Worm (Caenorhabditis elegans) whole organism, midembryonic: Measurements from ENCODE around the gene C25H3.16.
"Not testable (repeated sequence)": the region's sequence is repeated elsewhere in the genome, so short reads cannot be mapped to it uniquely, and the experiment has no call there.

Source experiments
- T22C8.4 ChIP-seq: fragments of 200-800 bp; sonication (Bioruptor generic); IDR thresholded peaks from 2 replicates; pipeline ENCODE4 v1.3.6; 2022; ENCODE audit warnings: missing genetic modification characterization, missing compliant biosample characterization
- cog-1 ChIP-seq: sonication (generic microtip); optimal IDR thresholded peaks from 2 replicates; lab custom pipeline; 2016; ENCODE audit warnings: missing genetic modification characterization, missing compliant biosample characterization
- flt-1 ChIP-seq: fragments of 200-800 bp; sonication (Bioruptor generic); IDR thresholded peaks from 2 replicates; pipeline ENCODE4 v1.3.6; 2022; ENCODE audit warnings: missing genetic modification characterization, missing compliant biosample characterization
- klf-2 ChIP-seq: fragments of 200-800 bp; sonication (Bioruptor generic); conservative IDR thresholded peaks from 2 replicates; pipeline ENCODE4 v1.3.6; 2022; ENCODE audit warnings: missing genetic modification reagents, missing genetic modification characterization, missing compliant biosample characterization
- med-1 ChIP-seq: sonication (generic microtip); optimal IDR thresholded peaks from 2 replicates; lab custom pipeline; 2017; ENCODE audit warnings: missing genetic modification characterization, mild to moderate bottlenecking, missing compliant biosample characterization, antibody characterized with exemption, missing genetic modification reagents; ENCODE audit not compliant: insufficient read depth
- ref-1 ChIP-seq: fragments of 200-800 bp; sonication (Bioruptor generic); conservative IDR thresholded peaks from 2 replicates; pipeline ENCODE4 v1.3.6; 2022; ENCODE audit warnings: missing genetic modification reagents, missing genetic modification characterization, missing compliant biosample characterization
- tab-1 ChIP-seq: fragments of 200-800 bp; sonication (Bioruptor generic); IDR thresholded peaks from 2 replicates; pipeline ENCODE4 v1.3.6; 2022; ENCODE audit warnings: missing genetic modification characterization, missing compliant biosample characterization
- ztf-23 ChIP-seq: fragments of 200-800 bp; sonication (Bioruptor generic); IDR thresholded peaks from 2 replicates; pipeline ENCODE4 v1.3.6; 2022; ENCODE audit warnings: missing genetic modification reagents, missing genetic modification characterization, missing compliant biosample characterization
- ztf-29 ChIP-seq: fragments of 200-800 bp; sonication (Bioruptor generic); IDR thresholded peaks from 2 replicates; pipeline ENCODE4 v1.3.6; 2022; ENCODE audit warnings: missing genetic modification reagents, missing genetic modification characterization, missing compliant biosample characterization

C25H3.16 gene

DNA sequence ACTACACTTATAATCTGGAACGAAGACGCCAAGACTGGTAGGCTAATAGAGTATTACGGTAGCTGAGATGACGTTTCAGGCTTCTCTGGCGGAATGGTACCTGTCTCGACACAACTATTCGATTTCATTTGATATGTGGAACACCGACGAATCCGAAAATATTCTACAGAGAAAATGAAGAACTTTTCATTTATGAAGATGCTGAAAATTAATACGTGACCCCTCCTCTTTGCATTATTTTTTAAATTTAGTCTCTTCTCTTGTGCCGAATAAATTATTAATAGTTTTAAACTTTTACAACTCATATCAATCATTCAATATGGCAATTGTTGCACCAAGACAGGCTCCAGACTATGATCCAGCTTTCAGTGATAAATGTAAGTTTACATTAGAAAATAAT is at the start of gene C25H3.16:
C25H3.16 (plus strand) TSS at position 301 of the 400 bp plus-strand sequence.
- TF ChIP-seq ref-1 (GFP tag; lab: Robert Waterston, UW) = no peak

DNA sequence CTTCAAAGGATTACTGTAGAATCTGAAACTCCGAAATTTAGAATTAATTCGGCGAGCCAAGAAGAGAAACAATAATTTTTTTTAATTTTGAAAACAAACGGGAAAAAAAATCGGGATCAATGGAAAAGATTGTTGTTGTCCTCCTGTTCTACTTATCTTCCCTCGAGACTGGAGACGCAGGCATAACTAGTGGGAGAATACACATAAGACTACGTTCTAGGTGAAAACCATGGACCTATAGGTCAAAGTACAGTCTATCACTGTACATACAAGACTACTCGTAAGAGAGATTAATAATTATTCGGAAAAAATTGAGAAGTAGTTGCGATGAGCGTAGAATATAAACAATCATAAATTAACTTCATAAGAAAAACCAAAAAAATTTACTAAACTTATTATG is 46.8 kb upstream of the C25H3.16 start, which contains the start of gene dhs-6:
dhs-6 (minus strand) TSS at position 22 of the 400 bp plus-strand sequence.
- TF ChIP-seq ref-1 (GFP tag; lab: Robert Waterston, UW) = no peak
- no peak for TF ChIP-seq tab-1

DNA sequence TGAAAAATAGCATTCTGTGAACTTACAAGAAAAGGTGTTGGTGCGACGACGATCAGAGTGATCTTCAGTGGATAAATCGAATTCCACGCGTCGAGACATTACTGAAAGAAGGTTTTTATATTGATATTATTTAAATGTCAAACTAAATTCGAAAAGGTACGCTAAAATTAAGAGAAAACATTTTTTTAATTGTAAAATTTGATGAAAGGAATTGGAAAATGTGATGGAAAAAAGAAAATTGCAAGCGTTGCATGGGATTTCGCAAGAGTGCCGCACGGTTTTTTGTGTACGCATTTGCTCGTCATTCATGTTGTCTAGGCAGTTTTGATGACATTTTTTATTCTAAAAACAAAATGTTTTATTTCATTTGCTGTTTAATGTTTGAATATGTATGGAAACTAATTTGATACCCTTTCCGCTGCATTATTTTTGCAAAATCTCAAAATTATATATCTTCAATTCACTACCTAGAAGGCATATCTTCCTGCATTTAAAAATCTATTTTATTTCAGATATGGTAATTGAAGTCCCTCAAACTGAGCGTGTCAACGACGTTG is 43.6 kb upstream of the C25H3.16 start, which contains the start of the genes eif-3.L and npl-4.2:
eif-3.L (minus strand) TSS at position 101 of the 557 bp plus-strand sequence.
npl-4.2 (plus strand) TSS at position 507 of the 557 bp plus-strand sequence.
- TF ChIP-seq cog-1 (tag; lab: Kevin White, UChicago); ztf-23 (GFP tag; lab: Robert Waterston, UW); med-1: not testable (repeated sequence)

DNA sequence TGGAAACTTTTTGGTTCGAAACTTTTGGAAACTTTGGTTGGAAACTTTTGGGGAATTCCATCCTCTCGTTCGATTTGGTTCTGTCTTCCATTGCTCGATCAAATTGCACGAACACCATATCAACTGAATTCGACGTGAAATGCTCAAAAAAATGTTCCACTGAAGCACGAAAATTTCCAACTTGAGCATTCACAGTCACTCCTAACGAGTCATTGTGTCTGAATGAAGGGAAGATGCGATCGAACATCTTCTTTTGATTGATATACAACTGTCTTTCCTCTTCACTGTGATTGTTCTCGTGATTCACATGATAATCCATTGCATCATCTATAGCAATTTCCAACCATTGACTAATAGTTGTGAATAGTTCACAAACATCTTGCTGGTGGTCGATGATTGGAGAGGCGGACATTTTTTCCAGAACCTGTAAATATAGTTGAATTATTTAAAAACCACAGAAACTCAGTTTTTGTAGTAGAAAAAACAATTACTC is 37.7 kb upstream of the C25H3.16 start, which contains the start of gene F59E12.15:
F59E12.15 (minus strand) TSS at position 51 of the 493 bp plus-strand sequence.
- no peak for TF ChIP-seq tab-1
- TF ChIP-seq klf-2 (GFP tag; lab: Robert Waterston, UW) = no peak
- no peak for TF ChIP-seq ref-1 (GFP tag; lab: Robert Waterston, UW)
- no peak for TF ChIP-seq ztf-23 (GFP tag; lab: Robert Waterston, UW)
- TF ChIP-seq T22C8.4 = no peak
- TF ChIP-seq flt-1 (GFP tag; lab: Robert Waterston, UW) = no peak
- no peak for TF ChIP-seq ztf-29 (GFP tag; lab: Robert Waterston, UW)

DNA sequence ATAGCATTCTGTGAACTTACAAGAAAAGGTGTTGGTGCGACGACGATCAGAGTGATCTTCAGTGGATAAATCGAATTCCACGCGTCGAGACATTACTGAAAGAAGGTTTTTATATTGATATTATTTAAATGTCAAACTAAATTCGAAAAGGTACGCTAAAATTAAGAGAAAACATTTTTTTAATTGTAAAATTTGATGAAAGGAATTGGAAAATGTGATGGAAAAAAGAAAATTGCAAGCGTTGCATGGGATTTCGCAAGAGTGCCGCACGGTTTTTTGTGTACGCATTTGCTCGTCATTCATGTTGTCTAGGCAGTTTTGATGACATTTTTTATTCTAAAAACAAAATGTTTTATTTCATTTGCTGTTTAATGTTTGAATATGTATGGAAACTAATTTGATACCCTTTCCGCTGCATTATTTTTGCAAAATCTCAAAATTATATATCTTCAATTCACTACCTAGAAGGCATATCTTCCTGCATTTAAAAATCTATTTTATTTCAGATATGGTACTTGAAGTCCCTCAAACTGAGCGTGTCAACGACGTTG is 35.2 kb upstream of the C25H3.16 start, which contains the start of the genes F59E12.6 and npl-4.1:
F59E12.6 (minus strand) TSS at position 101 of the 551 bp plus-strand sequence.
npl-4.1 (plus strand) TSS at position 501 of the 551 bp plus-strand sequence.
- not testable (repeated sequence) for TF ChIP-seq tab-1; med-1; flt-1 (GFP tag; lab: Robert Waterston, UW)

DNA sequence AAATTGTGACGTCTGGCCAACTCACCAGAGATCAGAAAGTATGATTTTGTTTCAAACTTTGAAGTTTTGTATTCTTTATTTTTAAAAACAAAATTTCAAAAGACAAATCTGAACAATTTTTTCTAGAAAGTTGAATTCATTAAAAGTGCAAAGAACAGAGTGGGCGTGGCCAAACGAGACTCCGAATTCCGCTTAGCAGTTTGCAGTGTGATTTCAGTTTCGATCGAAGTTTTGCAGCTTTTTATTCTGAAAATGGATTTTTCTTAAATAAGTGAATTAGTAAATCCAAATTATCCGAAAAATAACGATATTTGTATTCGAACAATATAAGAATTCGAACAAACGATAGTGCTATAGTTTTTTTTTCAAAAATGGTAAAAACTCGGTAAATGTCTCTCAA is 32.6 kb upstream of the C25H3.16 start:
- no peak for TF ChIP-seq tab-1
- TF ChIP-seq klf-2 (GFP tag; lab: Robert Waterston, UW) = no peak
- no peak for TF ChIP-seq ref-1 (GFP tag; lab: Robert Waterston, UW)
- TF ChIP-seq flt-1 (GFP tag; lab: Robert Waterston, UW) = no peak
- TF ChIP-seq med-1 = no peak
- no peak for TF ChIP-seq T22C8.4
- no peak for TF ChIP-seq cog-1 (tag; lab: Kevin White, UChicago)
- TF ChIP-seq ztf-23 (GFP tag; lab: Robert Waterston, UW) = no peak
- no peak for TF ChIP-seq ztf-29 (GFP tag; lab: Robert Waterston, UW)

DNA sequence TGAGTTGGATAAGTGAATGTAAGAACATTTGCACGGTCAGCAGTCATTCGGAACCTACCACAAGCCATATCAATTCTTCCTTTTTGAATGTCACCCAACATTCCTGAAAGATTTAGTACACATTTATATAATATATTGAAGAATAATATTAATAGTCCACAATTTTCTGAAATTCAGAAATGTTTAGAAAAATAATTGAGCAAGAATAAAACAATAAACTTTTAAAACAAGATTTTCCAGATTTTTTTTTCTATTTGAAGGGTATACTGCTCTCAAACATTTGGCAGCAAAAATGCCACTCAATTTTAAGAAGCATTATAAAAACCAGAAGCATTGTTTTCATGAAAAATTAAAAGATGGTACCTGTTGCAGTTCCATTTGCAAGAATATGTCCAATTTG is 29.3 kb upstream of the C25H3.16 start, which contains the start of gene F59E12.8:
F59E12.8 (minus strand) TSS at position 101 of the 400 bp plus-strand sequence.
- TF ChIP-seq ztf-29 (GFP tag; lab: Robert Waterston, UW) = no peak
- TF ChIP-seq klf-2 (GFP tag; lab: Robert Waterston, UW) = no peak
- TF ChIP-seq ref-1 (GFP tag; lab: Robert Waterston, UW) = no peak
- TF ChIP-seq flt-1 (GFP tag; lab: Robert Waterston, UW) = no peak
- no peak for TF ChIP-seq tab-1
- TF ChIP-seq cog-1 (tag; lab: Kevin White, UChicago) = no peak
- TF ChIP-seq med-1 = no peak
- no peak for TF ChIP-seq ztf-23 (GFP tag; lab: Robert Waterston, UW)
- TF ChIP-seq T22C8.4 = no peak

DNA sequence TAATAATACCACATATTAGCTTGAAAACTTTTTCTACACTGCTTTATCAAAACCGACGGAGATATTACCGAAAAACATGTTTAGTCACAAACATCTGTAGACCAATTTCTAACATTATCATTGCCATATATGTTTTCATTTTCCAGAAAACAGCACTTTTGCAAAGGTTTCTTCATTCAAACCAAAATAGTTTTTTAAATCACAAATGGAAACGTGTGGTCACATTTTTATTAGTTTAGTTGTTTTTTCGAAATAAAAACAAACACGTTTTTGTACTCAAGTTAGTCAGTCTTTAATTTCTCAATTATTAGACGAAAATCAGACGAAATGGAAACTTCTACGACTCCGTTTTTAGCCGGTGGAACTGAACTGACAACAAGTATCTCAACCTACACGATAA is 28.0 kb upstream of the C25H3.16 start, which contains the start of gene F59E12.3:
F59E12.3 (plus strand) TSS at position 301 of the 400 bp plus-strand sequence.
- TF ChIP-seq flt-1 (GFP tag; lab: Robert Waterston, UW) (no peak), tab-1 (no peak), T22C8.4 (no peak), med-1 (no peak), klf-2 (GFP tag; lab: Robert Waterston, UW) (no peak), cog-1 (tag; lab: Kevin White, UChicago) (no peak), ztf-23 (GFP tag; lab: Robert Waterston, UW) (no peak), ref-1 (GFP tag; lab: Robert Waterston, UW) (no peak), ztf-29 (GFP tag; lab: Robert Waterston, UW) (no peak)

DNA sequence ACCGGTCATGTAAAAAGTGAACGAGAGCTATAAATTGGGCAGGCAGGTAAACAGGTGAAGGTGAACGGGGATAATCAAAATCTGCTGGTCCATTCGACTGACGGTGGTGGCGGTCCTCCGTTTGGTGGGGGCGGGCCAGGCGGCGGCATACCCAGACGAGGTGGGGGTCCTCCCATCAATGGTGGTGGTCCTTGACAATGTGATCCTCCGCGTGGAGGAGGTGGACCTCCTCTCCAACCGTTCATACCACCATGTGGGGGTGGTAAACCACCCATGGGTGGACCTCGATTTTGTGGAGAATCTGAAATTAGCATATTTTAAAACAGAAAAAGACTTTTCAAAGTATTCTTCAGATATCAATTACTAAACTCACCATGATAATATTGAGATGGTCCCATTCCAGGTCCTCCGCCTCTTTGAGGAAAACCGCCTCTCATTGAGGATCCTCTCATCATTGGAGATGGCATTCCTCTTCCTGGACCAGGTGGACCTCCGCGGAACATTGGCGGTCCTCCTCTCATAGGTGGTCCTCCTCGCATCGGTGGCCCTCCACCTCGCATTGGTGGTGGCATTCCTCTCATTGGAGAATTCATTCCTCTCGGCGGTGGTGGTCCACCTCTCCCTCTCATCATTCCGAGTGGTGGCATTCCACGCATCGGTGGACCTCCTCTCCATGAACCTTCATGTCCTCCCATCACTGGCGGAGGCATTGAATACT is 25.6 kb upstream of the C25H3.16 start:
- no peak for TF ChIP-seq cog-1 (tag; lab: Kevin White, UChicago)
- no peak for TF ChIP-seq ref-1 (GFP tag; lab: Robert Waterston, UW)
- no peak for TF ChIP-seq ztf-23 (GFP tag; lab: Robert Waterston, UW)
- no peak for TF ChIP-seq tab-1
- TF ChIP-seq med-1 = no peak
- TF ChIP-seq T22C8.4 = no peak
- no peak for TF ChIP-seq ztf-29 (GFP tag; lab: Robert Waterston, UW)
- no peak for TF ChIP-seq flt-1 (GFP tag; lab: Robert Waterston, UW)
- TF ChIP-seq klf-2 (GFP tag; lab: Robert Waterston, UW) = no peak

DNA sequence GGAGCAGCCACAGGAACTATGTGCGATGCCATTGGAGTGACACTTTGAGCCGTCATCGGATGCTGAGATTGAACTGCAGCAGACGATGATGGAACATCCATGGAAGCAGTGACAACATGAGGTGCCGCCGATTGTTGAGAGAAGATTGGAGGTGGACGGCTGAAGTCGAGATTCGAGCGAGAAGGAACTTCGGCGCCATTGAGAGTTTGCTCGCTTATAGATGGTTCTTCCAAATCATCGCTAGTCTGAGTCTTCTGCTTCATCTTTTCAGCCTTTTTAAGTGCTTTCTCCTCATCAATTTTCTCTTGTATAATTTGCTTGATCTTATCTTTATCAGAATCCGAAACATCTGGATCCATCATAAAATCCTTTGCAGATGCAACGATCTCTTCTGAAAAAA is 24.0 kb upstream of the C25H3.16 start:
- no peak for TF ChIP-seq tab-1
- TF ChIP-seq T22C8.4 = no peak
- TF ChIP-seq cog-1 (tag; lab: Kevin White, UChicago) = no peak
- no peak for TF ChIP-seq flt-1 (GFP tag; lab: Robert Waterston, UW)
- TF ChIP-seq klf-2 (GFP tag; lab: Robert Waterston, UW) = no peak
- no peak for TF ChIP-seq ref-1 (GFP tag; lab: Robert Waterston, UW)
- no peak for TF ChIP-seq ztf-23 (GFP tag; lab: Robert Waterston, UW)
- no peak for TF ChIP-seq med-1
- TF ChIP-seq ztf-29 (GFP tag; lab: Robert Waterston, UW) = no peak
